Fruit fly (Drosophila melanogaster): ENCODE results near the gene CG13841.

The CG13841 gene

DNA sequence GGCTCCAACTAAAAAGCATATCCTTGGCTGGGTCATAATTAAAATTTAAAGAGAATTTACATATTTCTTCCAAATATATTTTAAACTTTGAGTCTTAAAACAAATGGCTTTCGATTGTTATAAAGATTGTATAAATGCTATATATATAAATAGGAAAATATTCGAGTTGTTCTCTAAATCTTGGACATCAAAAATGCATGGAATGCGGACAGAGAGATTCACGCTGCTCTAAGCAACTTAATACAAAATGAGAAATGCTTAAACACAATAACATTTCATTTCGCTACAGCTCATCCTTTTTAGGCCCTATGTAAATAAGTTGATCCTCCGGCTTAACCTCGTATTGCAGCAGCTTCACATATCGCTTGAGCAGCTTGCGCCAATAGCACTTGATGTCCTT is 18.5 kb downstream of the CG13841 start, which contains the start of gene CG31139:
Gene CG31139, minus strand, starts transcription at position 101 of the 400 bp plus-strand sequence.
- TF ChIP-seq CG1620 (GFP tag; optimal IDR thresholded peaks at IDR 0.05) (no peak), CG11617 (GFP tag; optimal IDR thresholded peaks at IDR 0.05) (no peak), toe (GFP tag; optimal IDR thresholded peaks at IDR 0.05) (no peak), bab1 (GFP tag; optimal IDR thresholded peaks at IDR 0.05) (no peak), Hr96 (GFP tag; optimal IDR thresholded peaks at IDR 0.05) (no peak), CG5204 (GFP tag; optimal IDR thresholded peaks at IDR 0.05) (no peak), CG7101 (tag; optimal IDR thresholded peaks at IDR 0.05) (no peak), tj (GFP tag; optimal IDR thresholded peaks at IDR 0.05) (no peak), Crg-1 (GFP tag; optimal IDR thresholded peaks at IDR 0.05) (no peak), Mnt (GFP tag; optimal IDR thresholded peaks at IDR 0.05) (no peak), CG33017 (tag; optimal IDR thresholded peaks at IDR 0.05) (no peak), Clk (GFP tag; optimal IDR thresholded peaks at IDR 0.05) (no peak), cnc (optimal IDR thresholded peaks at IDR 0.05) (no peak), CG12768 (GFP tag; optimal IDR thresholded peaks at IDR 0.05) (no peak), cic (GFP tag; optimal IDR thresholded peaks at IDR 0.05) (no peak), pad (GFP tag; optimal IDR thresholded peaks at IDR 0.05) (no peak), kay (GFP tag; ENCODE audit: borderline replicate concordance) (no peak)

DNA sequence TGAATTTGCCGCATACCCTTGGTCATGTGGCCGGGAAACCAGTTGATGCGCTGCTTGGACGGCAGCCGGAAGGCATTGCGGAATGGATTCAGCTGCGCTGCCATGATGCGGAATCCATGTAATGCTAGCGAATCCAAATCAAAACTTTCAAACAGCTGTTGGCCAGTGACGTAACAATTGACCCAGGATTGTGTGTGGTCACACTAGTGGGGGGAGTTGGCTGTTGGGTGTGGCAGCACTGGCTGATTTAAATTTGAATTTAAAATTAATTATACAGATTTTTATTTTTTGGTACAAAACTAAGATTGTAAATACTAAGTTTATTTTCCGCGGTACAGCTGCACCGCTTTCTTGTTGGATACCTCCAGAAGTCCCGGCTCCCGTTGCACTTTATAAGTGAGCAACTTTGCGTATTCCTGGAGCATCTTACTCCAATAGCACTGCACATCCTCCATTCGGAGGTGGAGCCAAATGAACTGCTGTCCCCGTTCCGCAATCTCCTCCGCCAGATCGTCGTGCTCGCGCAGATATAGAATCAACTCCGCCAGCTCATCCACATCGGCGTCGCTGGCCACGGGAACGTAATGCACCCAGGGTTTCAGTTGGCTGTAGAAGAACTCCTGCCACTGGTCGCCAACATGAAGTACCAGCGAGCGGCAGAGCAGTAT is 19.9 kb downstream of the CG13841 start, which contains the start of gene CG17141:
Gene CG17141, minus strand, starts transcription at position 177 of the 668 bp plus-strand sequence.
- TF ChIP-seq CG14711 (tag; optimal IDR thresholded peaks at IDR 0.05), result no peak
- TF ChIP-seq bab1 (GFP tag; optimal IDR thresholded peaks at IDR 0.05), result peak; percentile 84

DNA sequence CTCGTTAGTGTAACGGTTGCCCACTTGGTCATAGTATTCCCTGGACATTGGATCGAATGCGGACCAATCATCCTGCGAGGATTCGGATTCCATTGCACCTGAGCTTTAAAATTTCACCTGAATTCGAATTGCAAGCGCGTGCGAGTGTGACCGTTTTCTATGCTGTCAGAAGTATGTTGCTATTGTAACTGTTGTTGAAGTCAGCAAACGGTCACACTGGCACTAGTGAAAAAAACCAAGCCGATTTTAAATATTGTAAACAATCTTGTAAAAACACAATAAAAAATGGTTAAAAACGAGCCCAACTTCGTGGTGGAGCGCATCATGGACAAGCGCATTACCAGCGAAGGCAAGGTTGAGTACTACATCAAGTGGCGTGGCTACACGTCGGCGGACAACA is 22.1 kb downstream of the CG13841 start, which contains the start of the genes vret and HP1c:
Gene vret, minus strand, starts transcription at position 150 of the 400 bp plus-strand sequence.
Gene HP1c, plus strand, starts transcription at position 189 of the 400 bp plus-strand sequence.
- TF ChIP-seq CG12768 (GFP tag; optimal IDR thresholded peaks at IDR 0.05) (no peak), bab1 (GFP tag; optimal IDR thresholded peaks at IDR 0.05) (peak; percentile 17)

DNA sequence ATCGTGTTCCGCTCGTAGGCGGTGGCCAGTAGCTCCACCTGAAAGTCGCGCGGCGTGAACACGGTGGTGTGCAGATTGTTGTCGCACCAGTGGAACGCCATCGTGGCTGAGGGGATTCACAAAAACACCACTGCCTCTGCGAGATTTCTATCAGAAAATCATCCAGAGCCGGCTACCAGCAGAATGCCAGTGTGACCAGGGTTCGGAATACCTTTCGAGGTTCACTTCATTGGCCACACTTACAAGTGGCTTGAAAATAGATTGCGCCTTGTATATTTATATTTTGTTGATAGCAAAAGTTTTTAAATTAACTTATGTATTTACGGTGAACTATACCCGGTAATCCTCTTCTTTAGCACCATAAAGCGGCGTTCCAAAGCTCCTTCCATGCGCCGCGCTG is 26.6 kb downstream of the CG13841 start, which contains the start of the genes Dcr-1 and CG6985:
Gene Dcr-1, minus strand, starts transcription at position 162 of the 400 bp plus-strand sequence.
Gene CG6985, plus strand, starts transcription at position 221 of the 400 bp plus-strand sequence.
- no peak for TF ChIP-seq Crg-1 (GFP tag; optimal IDR thresholded peaks at IDR 0.05)
- TF ChIP-seq Mnt (GFP tag; optimal IDR thresholded peaks at IDR 0.05), result no peak
- no peak for TF ChIP-seq CG7101 (tag; optimal IDR thresholded peaks at IDR 0.05)
- TF ChIP-seq CG7045 (GFP tag; optimal IDR thresholded peaks at IDR 0.05), result no peak
- TF ChIP-seq CG11617 (GFP tag; optimal IDR thresholded peaks at IDR 0.05), result no peak
- TF ChIP-seq CG14711 (tag; optimal IDR thresholded peaks at IDR 0.05), result no peak
- no peak for TF ChIP-seq CG12768 (GFP tag; optimal IDR thresholded peaks at IDR 0.05)

DNA sequence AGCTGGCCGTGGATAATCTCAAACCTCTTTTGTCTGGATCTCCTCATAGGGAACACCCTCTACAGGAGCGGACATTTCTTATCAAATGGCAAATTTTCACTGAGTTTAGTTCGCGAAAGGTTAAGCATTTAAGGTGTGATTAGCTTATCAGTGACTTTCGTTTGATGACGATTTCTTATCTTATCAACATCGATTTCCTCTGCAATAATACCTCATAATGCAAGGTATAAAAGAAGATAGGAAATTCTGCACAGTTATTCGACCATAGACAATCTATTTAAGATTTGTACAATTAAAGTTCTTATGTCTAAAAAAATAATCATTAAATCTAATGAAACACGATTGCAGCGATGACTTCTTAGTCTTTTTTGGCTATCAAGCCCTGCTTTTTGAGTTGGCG is 33.7 kb downstream of the CG13841 start, which contains the start of gene Takl2:
Gene Takl2, minus strand, starts transcription at position 101 of the 400 bp plus-strand sequence.
- TF ChIP-seq CG11617 (GFP tag; optimal IDR thresholded peaks at IDR 0.05), result no peak

DNA sequence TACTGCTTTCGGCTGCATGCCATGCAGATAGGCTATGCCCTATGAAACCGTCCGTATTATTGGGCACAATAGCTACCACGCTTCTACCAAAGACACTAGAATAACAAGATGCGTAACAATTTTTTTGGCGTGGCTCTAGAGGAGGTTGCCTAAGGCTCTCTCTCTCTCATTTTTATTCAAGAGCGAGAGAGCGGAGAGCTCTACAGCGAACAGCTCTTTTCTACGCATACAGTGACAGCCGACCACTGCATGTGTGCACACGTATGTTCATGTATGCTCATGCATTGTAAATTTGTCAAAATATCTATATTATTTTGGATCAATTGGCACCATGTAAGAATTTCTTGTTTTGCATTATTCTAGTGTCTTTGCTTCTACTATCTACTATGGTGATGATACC is 34.5 kb downstream of the CG13841 start:
- TF ChIP-seq cic (GFP tag; optimal IDR thresholded peaks at IDR 0.05) (no peak), CG14711 (tag; optimal IDR thresholded peaks at IDR 0.05) (no peak), CG7045 (GFP tag; optimal IDR thresholded peaks at IDR 0.05) (no peak), Mnt (GFP tag; optimal IDR thresholded peaks at IDR 0.05) (no peak), CG11617 (GFP tag; optimal IDR thresholded peaks at IDR 0.05) (no peak), Crg-1 (GFP tag; optimal IDR thresholded peaks at IDR 0.05) (no peak), cnc (optimal IDR thresholded peaks at IDR 0.05) (no peak), ovo (GFP tag; optimal IDR thresholded peaks at IDR 0.05) (no peak)

DNA sequence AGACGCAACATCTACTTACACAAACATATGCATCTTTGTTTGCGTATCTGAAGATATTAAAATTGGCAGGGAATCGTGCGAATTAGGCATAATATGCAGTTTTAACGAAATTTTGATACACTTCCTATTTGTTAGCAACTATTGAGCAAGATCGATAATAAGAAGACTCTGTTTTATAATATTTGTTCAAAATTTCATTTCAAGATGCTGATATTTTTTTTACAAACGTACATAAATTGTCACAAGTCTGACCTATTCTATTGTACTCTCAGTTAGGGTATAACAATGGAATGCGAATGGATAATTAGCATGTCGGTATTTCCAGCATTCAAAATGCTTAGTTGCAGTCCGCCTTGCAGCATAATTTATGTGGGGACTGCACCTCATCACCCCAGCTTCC is 39.6 kb downstream of the CG13841 start:
- TF ChIP-seq tj (GFP tag; optimal IDR thresholded peaks at IDR 0.05) (no peak), cic (GFP tag; optimal IDR thresholded peaks at IDR 0.05) (no peak), Crg-1 (GFP tag; optimal IDR thresholded peaks at IDR 0.05) (no peak), Clk (GFP tag; optimal IDR thresholded peaks at IDR 0.05) (no peak), pad (GFP tag; optimal IDR thresholded peaks at IDR 0.05) (no peak), Hr96 (GFP tag; optimal IDR thresholded peaks at IDR 0.05) (no peak), CG33017 (tag; optimal IDR thresholded peaks at IDR 0.05) (no peak), bab1 (GFP tag; optimal IDR thresholded peaks at IDR 0.05) (no peak)

DNA sequence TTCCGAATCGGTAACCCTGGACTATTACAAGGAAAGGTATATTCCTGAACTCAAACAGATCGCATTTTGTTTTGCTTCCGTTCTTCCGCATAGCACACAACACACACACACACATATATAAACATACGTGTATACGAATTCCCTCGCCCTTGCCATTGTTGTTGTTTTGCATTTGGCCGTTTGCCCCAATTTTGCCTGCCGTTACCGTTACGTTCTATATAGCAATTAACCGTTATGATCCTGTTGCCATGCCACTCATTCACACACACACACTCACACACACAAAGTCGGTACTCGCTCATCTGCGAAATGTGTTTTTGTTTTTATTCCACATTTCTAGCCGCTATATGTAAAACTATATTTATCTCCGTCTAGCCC is 40.1 kb downstream of the CG13841 start:
- no peak for TF ChIP-seq CG12768 (GFP tag; optimal IDR thresholded peaks at IDR 0.05)
- no peak for TF ChIP-seq CG5204 (GFP tag; optimal IDR thresholded peaks at IDR 0.05)
- TF ChIP-seq Crg-1 (GFP tag; optimal IDR thresholded peaks at IDR 0.05), result no peak
- peak; percentile 8 for TF ChIP-seq cic (GFP tag; optimal IDR thresholded peaks at IDR 0.05)
- TF ChIP-seq pad (GFP tag; optimal IDR thresholded peaks at IDR 0.05), result peak; percentile 88
- no peak for TF ChIP-seq kay (GFP tag; ENCODE audit: borderline replicate concordance)
- no peak for TF ChIP-seq cnc (optimal IDR thresholded peaks at IDR 0.05)
- no peak for TF ChIP-seq Clk (GFP tag; optimal IDR thresholded peaks at IDR 0.05)
- TF ChIP-seq CG11617 (GFP tag; optimal IDR thresholded peaks at IDR 0.05), result no peak
- TF ChIP-seq CG33017 (tag; optimal IDR thresholded peaks at IDR 0.05), result no peak
- TF ChIP-seq Hr96 (GFP tag; optimal IDR thresholded peaks at IDR 0.05), result no peak
- TF ChIP-seq Mnt (GFP tag; optimal IDR thresholded peaks at IDR 0.05), result no peak
- peak; percentile 86 for TF ChIP-seq ovo (GFP tag; optimal IDR thresholded peaks at IDR 0.05)
- no peak for TF ChIP-seq toe (GFP tag; optimal IDR thresholded peaks at IDR 0.05)
- TF ChIP-seq bab1 (GFP tag; optimal IDR thresholded peaks at IDR 0.05), result no peak
- peak; percentile 4 for TF ChIP-seq tj (GFP tag; optimal IDR thresholded peaks at IDR 0.05)
- TF ChIP-seq CG1620 (GFP tag; optimal IDR thresholded peaks at IDR 0.05), result no peak
- TF ChIP-seq CG14711 (tag; optimal IDR thresholded peaks at IDR 0.05), result no peak
- no peak for TF ChIP-seq CG7045 (GFP tag; optimal IDR thresholded peaks at IDR 0.05)
- TF ChIP-seq CG7101 (tag; optimal IDR thresholded peaks at IDR 0.05), result no peak
